Fruit fly (Drosophila melanogaster) whole organism, pupa: Measurements from ENCODE around the gene CG10710.

Experiments used
- CG14655 ChIP-seq: fragments of 200-800 bp; sonication (Bioruptor generic); optimal IDR thresholded peaks from 3 replicates; lab custom pipeline; 2017; ENCODE audit warnings: mild to moderate bottlenecking, missing biosample characterization, missing genetic modification reagents, missing genetic modification characterization
- CG15710 ChIP-seq: fragments of 200-800 bp; sonication (Bioruptor generic); optimal IDR thresholded peaks from 2 replicates; lab custom pipeline; 2018; ENCODE audit warnings: missing biosample characterization, mild to moderate bottlenecking, missing genetic modification characterization, moderate library complexity
- CG17806 ChIP-seq: fragments of 200-800 bp; sonication (Bioruptor generic); optimal IDR thresholded peaks from 2 replicates; lab custom pipeline; 2018; ENCODE audit warnings: missing biosample characterization, mild to moderate bottlenecking, missing genetic modification characterization, moderate library complexity
- CG32121 ChIP-seq: fragments of 200-800 bp; sonication (Bioruptor generic); IDR thresholded peaks from 2 replicates; pipeline ENCODE4 v1.3.6; 2022; ENCODE audit warnings: missing biosample characterization, missing genetic modification characterization
- CG4496 ChIP-seq: fragments of 200-800 bp; sonication (Bioruptor generic); IDR thresholded peaks from 3 replicates; pipeline ENCODE4 v1.3.6; 2022; ENCODE audit warnings: missing biosample characterization, missing genetic modification characterization
- CG8301 ChIP-seq: fragments of 200-800 bp; sonication (Bioruptor generic); optimal IDR thresholded peaks from 2 replicates; lab custom pipeline; 2018; ENCODE audit warnings: missing biosample characterization, mild to moderate bottlenecking, missing genetic modification characterization
- CG9948 ChIP-seq: fragments of 200-800 bp; sonication (Bioruptor generic); optimal IDR thresholded peaks from 2 replicates; lab custom pipeline; 2018; ENCODE audit warnings: missing biosample characterization, mild to moderate bottlenecking, missing genetic modification characterization, moderate library complexity
- D1 ChIP-seq: fragments of 200-800 bp; sonication (Bioruptor generic); optimal IDR thresholded peaks from 2 replicates; lab custom pipeline; 2018; ENCODE audit warnings: missing biosample characterization, mild to moderate bottlenecking, missing genetic modification characterization, moderate library complexity
- EcR ChIP-seq: fragments of 200-800 bp; sonication (Bioruptor generic); optimal IDR thresholded peaks from 3 replicates; lab custom pipeline; 2019; ENCODE audit warnings: missing biosample characterization, missing genetic modification characterization, mild to moderate bottlenecking, moderate library complexity, missing genetic modification reagents
- gl ChIP-seq: fragments of 200-800 bp; sonication (Bioruptor generic); optimal IDR thresholded peaks from 2 replicates; lab custom pipeline; 2018; ENCODE audit warnings: missing biosample characterization, mild to moderate bottlenecking, missing genetic modification characterization
- rn ChIP-seq: fragments of 200-800 bp; sonication (Bioruptor generic); IDR thresholded peaks from 2 replicates; pipeline ENCODE4 v1.3.6; 2022; ENCODE audit warnings: missing biosample characterization, missing genetic modification characterization

DNA sequence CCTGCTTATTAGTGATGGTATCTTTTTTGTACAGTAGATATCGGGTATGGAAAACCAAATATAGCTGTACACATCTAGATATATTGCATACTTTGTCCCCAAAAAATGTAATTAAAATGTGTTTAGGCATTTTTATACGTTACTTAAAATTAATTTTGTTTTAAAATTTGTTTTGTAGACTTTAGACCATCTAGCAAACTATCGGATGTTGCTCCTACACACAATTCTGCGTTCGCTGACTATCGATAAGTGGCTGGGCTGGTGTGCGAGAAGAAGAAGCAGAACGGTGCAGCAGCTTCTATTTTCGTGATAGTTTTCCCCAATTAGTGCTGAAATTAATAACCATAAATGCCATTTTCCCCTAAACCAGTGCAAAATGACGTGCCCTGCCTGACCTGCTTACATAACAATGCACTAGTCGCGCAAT is 6.3 kb downstream of the CG10710 start, which contains the start of the genes Vps36 and Liprin-beta:
- peak; percentile 62 for TF ChIP-seq rn (GFP tag; lab: Robert Waterston, UW)
- peak; percentile 69 for TF ChIP-seq CG9948 (tag; lab: Kevin White, UChicago)
- TF ChIP-seq CG4496 (GFP tag; lab: Robert Waterston, UW): peak; percentile 85
- peak; percentile 75 for TF ChIP-seq CG17806
- no peak for TF ChIP-seq CG8301 (tag; lab: Kevin White, UChicago)
- peak; percentile 80 for TF ChIP-seq CG15710 (tag; lab: Kevin White, UChicago)
- TF ChIP-seq gl: no peak
- peak; percentile 80 for TF ChIP-seq CG32121
- no peak for TF ChIP-seq EcR (GFP tag; lab: Kevin White, UChicago)
- TF ChIP-seq D1 (tag; lab: Kevin White, UChicago): no peak
- no peak for TF ChIP-seq CG14655 (GFP tag; lab: Kevin White, UChicago)
